Worm (Caenorhabditis elegans) whole organism, early embryonic: ENCODE results near the gene F32H5.1.

Source experiments
- aly-1 ChIP-seq: sonication (generic microtip); optimal IDR thresholded peaks from 2 replicates; lab custom pipeline; 2016; ENCODE audit warnings: missing genetic modification characterization, missing compliant biosample characterization
- ama-1 ChIP-seq: fragments of 150-350 bp; optimal IDR thresholded peaks from 2 replicates; lab custom pipeline; 2014
- tra-4 ChIP-seq: sonication (generic microtip); optimal IDR thresholded peaks from 2 replicates; lab custom pipeline; 2017; ENCODE audit warnings: missing genetic modification characterization, missing compliant biosample characterization

- no peak for TF ChIP-seq ama-1
- TF ChIP-seq aly-1 (tag; lab: Kevin White, UChicago) = no peak
- no peak for TF ChIP-seq tra-4
Observed at ce11 chrV:13358823-13359592, 1.2 kb upstream of the F32H5.1 start, which contains the start of gene F32H5.3.
